Fruit fly (Drosophila melanogaster) S2 (cell line): ENCODE data around the gene RpL28.

Source experiments
- CG8478 ChIP-seq: fragments of >200 bp; optimal IDR thresholded peaks from 2 replicates; lab custom pipeline; 2018
- CTCF ChIP-seq, 2 experiments: fragments of >200 bp; optimal IDR thresholded peaks; 2 replicates each; lab custom pipeline; 2018

- TF ChIP-seq CG8478 (lab: Kevin White, UChicago) = no peak
- TF ChIP-seq CTCF (optimal IDR thresholded peaks at IDR 0.05; lab: Kevin White, UChicago) = no peak
Observed at dm6 chr3L:3179474-3179873, 43.3 kb downstream of the RpL28 start.
